Fruit fly (Drosophila melanogaster): ENCODE data around the gene CG14968.

The CG14968 gene

DNA sequence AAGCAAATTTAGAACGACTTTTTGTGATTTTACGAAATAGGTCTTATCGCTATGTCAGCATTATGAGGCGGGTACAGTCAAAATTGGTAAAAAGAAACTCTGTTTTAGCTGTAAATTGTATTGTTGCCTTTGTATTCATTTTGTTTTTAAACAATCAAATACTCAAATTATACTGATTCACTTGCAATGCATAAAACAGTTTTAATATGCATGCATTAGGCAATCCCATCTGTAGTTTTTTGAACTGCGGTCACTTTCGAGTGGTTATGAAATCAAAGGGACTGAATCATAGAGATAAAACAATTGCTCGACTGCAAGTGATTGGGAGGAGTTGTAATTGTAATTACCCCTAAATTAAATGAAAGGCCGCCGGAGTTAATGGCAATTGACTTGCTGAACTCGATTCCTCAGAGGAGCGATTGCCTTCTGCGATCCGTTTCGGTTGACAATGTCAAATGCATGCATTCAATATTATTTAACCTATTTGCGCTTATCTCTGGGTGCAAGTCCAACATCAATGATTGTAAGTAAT is 36.8 kb upstream of the CG14968 start (continued):
- TF ChIP-seq CG8290 (GFP tag; optimal IDR thresholded peaks at IDR 0.05) (no peak), CG8290 (tag; optimal IDR thresholded peaks at IDR 0.05) (peak in 1 of 2 experiments; percentile 38), dmrt99B (tag; optimal IDR thresholded peaks at IDR 0.05) (peak; percentile 0), Ptx1 (GFP tag; IDR thresholded peaks at IDR 0.05) (0 out of 2 replicates have a peak, but pooled peaks have one; percentile 13), lab (GFP tag; optimal IDR thresholded peaks at IDR 0.05) (peak; percentile 37), br (optimal IDR thresholded peaks at IDR 0.05) (no peak), fd64A (GFP tag; optimal IDR thresholded peaks at IDR 0.05) (no peak), CG32532 (GFP tag; IDR thresholded peaks at IDR 0.05) (peak; percentile 16; the same call in 1 of the 2 replicates), CG12104 (GFP tag; optimal IDR thresholded peaks at IDR 0.05) (no peak), danr (GFP tag; IDR thresholded peaks at IDR 0.05) (no peak), E2f1 (GFP tag; IDR thresholded peaks at IDR 0.05) (no peak), CG15269 (tag; optimal IDR thresholded peaks at IDR 0.05) (peak; percentile 45), slou (GFP tag; optimal IDR thresholded peaks at IDR 0.05) (no peak), prd (optimal IDR thresholded peaks at IDR 0.05) (no peak), prd (GFP tag; IDR thresholded peaks at IDR 0.05) (0 out of 3 replicates have a peak, but pooled peaks have one; percentile 9), Stat92E (GFP tag; optimal IDR thresholded peaks at IDR 0.05) (no peak), CG2120 (GFP tag; optimal IDR thresholded peaks at IDR 0.05) (peak; percentile 46), dysf (GFP tag; IDR thresholded peaks at IDR 0.05) (0 out of 3 replicates have a peak, but pooled peaks have one; percentile 34), CG1603 (tag; optimal IDR thresholded peaks at IDR 0.05) (no peak), CG1792 (GFP tag; optimal IDR thresholded peaks at IDR 0.05) (no peak), tin (GFP tag; optimal IDR thresholded peaks at IDR 0.05) (no peak), CG10209 (GFP tag; optimal IDR thresholded peaks at IDR 0.05) (no peak), Med (GFP tag) (peak; percentile 58), chinmo (GFP tag; IDR thresholded peaks at IDR 0.05; ENCODE audit: partially characterized antibody) (0 out of 4 replicates have a peak, but pooled peaks have one; percentile 17), CG17802 (tag; optimal IDR thresholded peaks at IDR 0.05) (no peak), CG13424 (tag; optimal IDR thresholded peaks at IDR 0.05) (peak; percentile 25), vfl (GFP tag; optimal IDR thresholded peaks at IDR 0.05) (no peak), Atf6 (GFP tag; IDR thresholded peaks at IDR 0.05) (peak; percentile 37; the same call in 1 of the 2 replicates), row (GFP tag; IDR thresholded peaks at IDR 0.05) (peak; percentile 56), Oli (tag; optimal IDR thresholded peaks at IDR 0.05) (no peak), Hr51 (GFP tag; optimal IDR thresholded peaks at IDR 0.05) (peak in 1 of 2 experiments; percentile 35), Adf1 (GFP tag; IDR thresholded peaks at IDR 0.05) (no peak), gem (tag; optimal IDR thresholded peaks at IDR 0.05) (peak; percentile 16), slbo (GFP tag; IDR thresholded peaks at IDR 0.05) (peak; percentile 55), gsb (GFP tag; IDR thresholded peaks at IDR 0.05) (peak; percentile 32; the same call in 1 of the 2 replicates), chif (GFP tag; optimal IDR thresholded peaks at IDR 0.05) (no peak), CG14441 (GFP tag; IDR thresholded peaks at IDR 0.05) (0 out of 2 replicates have a peak, but pooled peaks have one; percentile 22), MESR4 (GFP tag; optimal IDR thresholded peaks at IDR 0.05) (no peak), Oaz (GFP tag; IDR thresholded peaks at IDR 0.05) (no peak), CG18599 (GFP tag; optimal IDR thresholded peaks at IDR 0.05) (no peak), CG7357 (GFP tag; IDR thresholded peaks at IDR 0.05) (no peak), CG12659 (GFP tag; optimal IDR thresholded peaks at IDR 0.05) (peak; percentile 3), CG4617 (GFP tag; optimal IDR thresholded peaks at IDR 0.05; ENCODE audit: borderline replicate concordance) (no peak), CG17912 (GFP tag; optimal IDR thresholded peaks at IDR 0.05) (no peak), CG3995 (GFP tag; optimal IDR thresholded peaks at IDR 0.05) (no peak), MBD-R2 (GFP tag; IDR thresholded peaks at IDR 0.05) (no peak), unpg (GFP tag; optimal IDR thresholded peaks at IDR 0.05) (no peak), CG3407 (GFP tag; optimal IDR thresholded peaks at IDR 0.05) (no peak), CG11504 (tag; optimal IDR thresholded peaks at IDR 0.05) (peak; percentile 19)

Measured in whole organism, embryonic.